Fruit fly (Drosophila melanogaster) whole organism: ENCODE data around the gene WDR79.
A peak's percentile ranks its signal among the peaks of the same experiment; 100 is the strongest.

Experiments used
- CG8478 ChIP-seq: fragments of >200 bp; optimal IDR thresholded peaks from 2 replicates; lab custom pipeline; 2018; ENCODE audit warnings: inconsistent platforms
- Dll ChIP-seq: fragments of >200 bp; optimal IDR thresholded peaks from 2 replicates; lab custom pipeline; 2017
- EcR ChIP-seq, 2 experiments: fragments of >200 bp; optimal IDR thresholded peaks; 2 replicates each; lab custom pipeline; 2017; ENCODE audit warnings: missing biosample characterization in 2 of 2, missing genetic modification characterization in 2 of 2, missing genetic modification reagents in 2 of 2
- pan ChIP-seq: fragments of >200 bp; optimal IDR thresholded peaks from 2 replicates; lab custom pipeline; 2017
- psq ChIP-seq: fragments of >200 bp; optimal IDR thresholded peaks from 2 replicates; lab custom pipeline; 2017
- usp ChIP-seq: fragments of >200 bp; optimal IDR thresholded peaks from 2 replicates; lab custom pipeline; 2017; ENCODE audit warnings: missing biosample characterization, missing genetic modification characterization, mixed read lengths

WDR79 gene

dm6 chr2L:6089604-6090198 lies 37.9 kb downstream of the WDR79 start:
- TF ChIP-seq Dll (lab: Kevin White, UChicago) (no peak), CG8478 (no peak), pan (lab: Kevin White, UChicago) (no peak), EcR (GFP tag; optimal IDR thresholded peaks at IDR 0.05; lab: Kevin White, UChicago) (no peak), psq (no peak), usp (GFP tag; lab: Kevin White, UChicago) (no peak)

dm6 chr2L:6088371-6089365 lies 38.9 kb downstream of the WDR79 start:
- TF ChIP-seq psq: no peak
- TF ChIP-seq Dll (lab: Kevin White, UChicago): peak; percentile 90
- peak; percentile 92 to 97 for TF ChIP-seq EcR (GFP tag; optimal IDR thresholded peaks at IDR 0.05; lab: Kevin White, UChicago)
- TF ChIP-seq pan (lab: Kevin White, UChicago): no peak
- TF ChIP-seq CG8478: no peak

dm6 chr2L:6087685-6088084 lies 39.9 kb downstream of the WDR79 start:
- TF ChIP-seq Dll (lab: Kevin White, UChicago) (no peak), CG8478 (no peak), pan (lab: Kevin White, UChicago) (no peak), usp (GFP tag; lab: Kevin White, UChicago) (no peak), psq (no peak), EcR (GFP tag; optimal IDR thresholded peaks at IDR 0.05; lab: Kevin White, UChicago) (peak in 1 of 2 experiments; percentile 55)

DNA sequence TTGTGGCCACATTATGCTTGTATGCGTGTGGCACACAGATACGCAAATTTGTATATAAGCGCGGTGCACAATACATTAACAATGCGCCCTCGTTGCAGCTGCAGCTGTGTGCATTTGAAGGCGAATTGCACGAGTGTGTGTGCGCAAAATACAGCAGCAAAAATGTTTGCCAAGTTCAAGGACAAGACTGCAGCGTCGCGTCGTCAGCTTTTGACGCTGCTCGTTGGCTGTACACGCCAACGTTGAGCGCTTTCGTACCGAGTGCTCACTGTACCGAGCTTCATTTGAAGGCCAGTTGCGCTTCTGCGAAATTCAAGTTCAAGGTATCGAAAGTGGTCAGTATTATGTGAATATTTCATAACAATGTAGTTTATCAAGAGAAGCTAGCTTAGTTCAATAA lies 40.8 kb downstream of the WDR79 start:
- no peak for TF ChIP-seq pan (lab: Kevin White, UChicago)
- no peak for TF ChIP-seq CG8478
- TF ChIP-seq psq: no peak
- TF ChIP-seq usp (GFP tag; lab: Kevin White, UChicago): no peak
- TF ChIP-seq EcR (GFP tag; optimal IDR thresholded peaks at IDR 0.05; lab: Kevin White, UChicago): no peak
- TF ChIP-seq Dll (lab: Kevin White, UChicago): no peak

DNA sequence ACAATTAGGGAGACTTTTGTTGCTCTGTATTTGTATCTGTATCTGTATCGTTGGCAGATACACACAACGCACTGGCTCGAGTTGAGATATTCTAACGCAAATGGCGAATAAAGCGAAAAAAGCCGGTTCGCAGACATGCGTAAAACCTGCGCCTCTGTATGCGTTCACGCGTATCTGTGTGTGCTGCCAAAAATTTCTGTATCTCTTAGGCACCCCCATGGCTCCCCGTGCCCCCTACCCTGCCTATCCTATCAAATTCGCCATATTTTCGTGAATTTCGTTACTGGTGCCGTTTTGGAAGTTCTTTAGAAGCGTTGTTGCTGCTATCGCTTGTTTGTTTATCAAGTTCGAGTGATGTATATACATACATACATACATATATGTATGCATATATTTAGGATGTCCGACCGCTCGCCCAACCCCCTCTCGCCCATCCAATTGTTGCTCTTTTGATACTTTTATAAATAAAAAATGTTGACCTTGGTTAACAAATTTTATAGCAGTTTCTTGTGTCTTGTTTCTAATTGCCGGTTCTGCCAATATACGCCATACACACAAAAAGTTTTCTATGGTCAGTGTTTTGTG lies 41.8 kb downstream of the WDR79 start:
- TF ChIP-seq Dll (lab: Kevin White, UChicago) (no peak), psq (no peak), EcR (GFP tag; optimal IDR thresholded peaks at IDR 0.05; lab: Kevin White, UChicago) (no peak), pan (lab: Kevin White, UChicago) (no peak), CG8478 (no peak), usp (GFP tag; lab: Kevin White, UChicago) (no peak)

DNA sequence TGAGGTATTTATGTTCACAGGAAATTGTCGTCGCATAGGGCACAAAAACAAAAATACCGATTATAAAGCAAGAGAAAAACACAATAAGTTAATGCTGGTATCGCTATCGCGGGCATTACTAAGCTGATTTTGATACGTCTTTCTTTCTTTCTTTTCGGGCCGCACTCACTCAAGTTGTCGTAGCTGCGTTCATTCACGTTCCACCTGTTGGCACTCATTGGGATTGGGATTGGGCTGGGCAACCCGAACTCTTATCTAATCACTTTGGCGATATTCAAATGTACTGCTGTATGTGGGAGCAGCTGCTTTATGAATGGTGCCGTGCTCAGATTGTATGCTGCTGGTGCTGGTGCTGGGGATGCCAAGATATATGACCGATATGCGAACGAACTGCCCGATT lies 42.9 kb downstream of the WDR79 start:
- no peak for TF ChIP-seq Dll (lab: Kevin White, UChicago)
- no peak for TF ChIP-seq CG8478
- TF ChIP-seq pan (lab: Kevin White, UChicago): no peak
- no peak for TF ChIP-seq psq
- TF ChIP-seq EcR (GFP tag; optimal IDR thresholded peaks at IDR 0.05; lab: Kevin White, UChicago): no peak
- TF ChIP-seq usp (GFP tag; lab: Kevin White, UChicago): no peak

DNA sequence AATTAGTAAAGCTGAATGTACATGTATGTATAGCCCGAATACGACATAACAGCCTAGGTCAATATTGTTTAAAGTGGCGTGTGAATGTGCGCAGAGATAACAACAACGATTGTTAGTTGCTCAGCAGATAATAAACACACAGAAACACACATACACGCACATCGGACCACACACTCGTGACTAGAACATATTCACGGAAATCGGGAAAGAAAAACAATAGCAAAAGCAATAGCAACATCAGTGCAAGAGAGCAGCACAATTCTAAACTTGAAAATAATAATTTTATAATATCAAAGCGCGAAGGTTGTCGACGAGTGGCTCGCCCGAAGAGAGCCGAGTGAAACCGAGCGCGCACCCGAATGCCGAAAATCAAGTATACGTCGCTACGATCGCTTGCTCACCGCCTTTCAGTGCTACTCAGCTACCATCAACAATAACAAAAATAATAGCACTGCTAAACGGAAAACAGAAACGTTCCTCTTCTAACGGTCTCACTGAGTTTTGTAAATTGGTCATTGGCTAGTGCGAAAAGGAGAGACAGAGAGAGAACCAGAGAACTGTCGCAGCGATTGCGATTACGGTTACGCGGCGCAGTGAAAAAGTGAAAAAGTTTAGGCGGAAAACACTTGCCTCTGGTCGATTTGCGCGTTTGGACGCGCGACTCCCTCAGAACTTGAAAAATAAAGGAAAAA lies 44.5 kb downstream of the WDR79 start:
- TF ChIP-seq CG8478 (no peak), EcR (GFP tag; optimal IDR thresholded peaks at IDR 0.05; lab: Kevin White, UChicago) (no peak), psq (no peak), pan (lab: Kevin White, UChicago) (no peak), Dll (lab: Kevin White, UChicago) (no peak), usp (GFP tag; lab: Kevin White, UChicago) (no peak)

DNA sequence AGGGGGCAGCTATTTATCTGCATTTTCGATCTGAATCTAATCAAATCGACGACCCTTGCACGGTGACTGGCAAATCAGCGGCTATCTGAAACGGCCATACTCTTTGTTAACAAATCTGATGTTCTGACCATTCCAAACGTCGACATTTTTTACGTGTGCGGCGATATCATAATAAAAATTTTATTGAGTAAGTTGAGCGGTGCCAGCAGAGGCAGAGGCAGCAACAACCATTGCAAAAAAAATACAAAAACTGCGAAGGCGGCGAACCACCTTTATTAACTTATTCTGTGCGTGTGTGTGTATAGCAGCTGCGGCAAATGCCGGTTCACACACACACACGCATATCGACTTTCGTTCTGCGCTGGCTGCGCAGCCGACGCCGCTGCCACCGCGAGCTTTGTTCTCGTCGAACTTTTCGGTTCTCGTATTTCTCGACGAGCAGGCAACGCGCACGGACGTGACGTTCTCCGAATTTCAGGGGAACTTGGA lies 45.4 kb downstream of the WDR79 start, which contains the start of gene Kr-h1:
Kr-h1 (plus strand) TSS at position 447 of the 489 bp plus-strand sequence.
- TF ChIP-seq EcR (GFP tag; optimal IDR thresholded peaks at IDR 0.05; lab: Kevin White, UChicago): no peak
- no peak for TF ChIP-seq usp (GFP tag; lab: Kevin White, UChicago)
- TF ChIP-seq CG8478: no peak
- TF ChIP-seq Dll (lab: Kevin White, UChicago): no peak
- no peak for TF ChIP-seq pan (lab: Kevin White, UChicago)

dm6 chr2L:6081134-6081832 lies 46.3 kb downstream of the WDR79 start:
- TF ChIP-seq psq (no peak), EcR (GFP tag; optimal IDR thresholded peaks at IDR 0.05; lab: Kevin White, UChicago) (peak in 1 of 2 experiments; percentile 71)

DNA sequence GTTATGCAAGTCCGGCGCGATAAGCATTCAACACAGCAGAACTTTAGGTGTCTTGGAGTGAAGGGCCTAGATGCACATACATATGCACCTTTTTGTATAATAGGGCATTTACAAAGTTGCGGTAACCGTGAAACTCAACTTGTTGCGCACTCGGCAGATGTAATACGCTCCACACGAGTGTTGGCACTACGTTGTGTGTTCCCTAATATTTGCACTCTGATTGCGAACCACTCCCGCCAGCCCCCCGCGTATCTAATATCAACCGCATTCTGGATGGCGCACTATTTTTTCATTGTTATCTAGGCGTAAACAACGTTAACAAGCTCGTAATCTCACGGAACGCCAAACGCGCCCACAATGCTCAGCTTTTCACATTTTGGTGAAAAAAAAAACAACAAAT lies 47.2 kb downstream of the WDR79 start:
- TF ChIP-seq pan (lab: Kevin White, UChicago) (no peak), usp (GFP tag; lab: Kevin White, UChicago) (no peak), Dll (lab: Kevin White, UChicago) (no peak), psq (no peak), CG8478 (no peak), EcR (GFP tag; optimal IDR thresholded peaks at IDR 0.05; lab: Kevin White, UChicago) (no peak)
